Fruit fly (Drosophila melanogaster): ENCODE results near the gene CG9717.

Gene CG9717

DNA sequence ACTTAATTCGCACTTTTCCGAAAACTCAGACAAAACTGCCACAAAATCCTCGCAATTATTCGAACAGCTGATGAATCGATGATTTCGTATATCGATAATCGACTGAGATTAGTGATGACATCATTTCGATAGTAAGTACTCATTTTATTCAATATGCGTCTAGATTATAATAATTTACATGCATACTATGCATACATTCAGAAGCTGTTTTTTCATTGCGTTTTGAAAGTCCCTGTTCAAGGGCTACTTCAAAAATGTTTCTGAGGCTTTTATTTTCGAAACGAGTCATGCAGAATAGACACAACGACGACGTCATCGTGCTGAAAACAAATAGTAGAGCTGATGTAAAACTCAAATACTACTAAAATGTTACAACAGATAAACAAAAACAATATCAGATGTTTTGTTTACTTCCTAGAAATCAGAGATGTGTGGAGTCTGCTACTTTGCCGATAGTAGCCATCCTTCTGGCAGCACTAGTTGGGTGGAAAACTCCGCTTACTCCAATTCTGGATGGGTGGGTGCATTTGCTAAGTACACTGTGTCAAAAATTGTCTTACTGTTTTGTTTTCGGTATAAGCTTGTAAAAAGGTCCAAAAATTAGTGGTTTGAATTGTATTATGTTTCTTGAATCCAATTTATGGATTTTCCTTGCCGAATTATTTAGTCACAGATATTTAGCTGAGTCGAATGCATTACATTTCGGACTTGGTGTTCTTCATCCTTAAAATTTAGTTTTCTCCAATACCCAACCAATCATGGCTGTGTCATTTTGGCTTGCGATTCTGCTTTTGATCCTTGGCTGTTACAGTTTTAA is 14.5 kb upstream of the CG9717 start, which contains the start of the genes CG2246 and CG31021:
Gene CG2246 (minus strand): TSS at position 50 of the 817 bp plus-strand sequence.
Gene CG31021 (plus strand): TSS at position 767 of the 817 bp plus-strand sequence.
- no peak for TF ChIP-seq CG33017 (tag; optimal IDR thresholded peaks at IDR 0.05)
- TF ChIP-seq Crg-1 (GFP tag; optimal IDR thresholded peaks at IDR 0.05) = peak; percentile 31
- no peak for TF ChIP-seq tj (GFP tag; optimal IDR thresholded peaks at IDR 0.05)
- peak; percentile 3 for TF ChIP-seq Hr96 (GFP tag; optimal IDR thresholded peaks at IDR 0.05)
- TF ChIP-seq kay (GFP tag; ENCODE audit: borderline replicate concordance) = no peak
- TF ChIP-seq ovo (GFP tag; optimal IDR thresholded peaks at IDR 0.05) = peak; percentile 51
- peak; percentile 25 for TF ChIP-seq bab1 (GFP tag; optimal IDR thresholded peaks at IDR 0.05)
- TF ChIP-seq CG7045 (GFP tag; optimal IDR thresholded peaks at IDR 0.05) = peak; percentile 34
- TF ChIP-seq CG5204 (GFP tag; optimal IDR thresholded peaks at IDR 0.05) = peak; percentile 72
- peak; percentile 49 for TF ChIP-seq CG1620 (GFP tag; optimal IDR thresholded peaks at IDR 0.05)
- TF ChIP-seq CG7101 (tag; optimal IDR thresholded peaks at IDR 0.05) = peak; percentile 20
- TF ChIP-seq toe (GFP tag; optimal IDR thresholded peaks at IDR 0.05) = peak; percentile 65
- TF ChIP-seq Clk (GFP tag; optimal IDR thresholded peaks at IDR 0.05) = peak; percentile 47
- peak; percentile 28 for TF ChIP-seq CG11617 (GFP tag; optimal IDR thresholded peaks at IDR 0.05)
- no peak for TF ChIP-seq CG12768 (GFP tag; optimal IDR thresholded peaks at IDR 0.05)
- peak; percentile 12 for TF ChIP-seq pad (GFP tag; optimal IDR thresholded peaks at IDR 0.05)
- peak; percentile 11 for TF ChIP-seq Mnt (GFP tag; optimal IDR thresholded peaks at IDR 0.05)

dm6 chr3R:30600154-30601009 is 13.3 kb upstream of the CG9717 start:
- TF ChIP-seq Mnt (GFP tag; optimal IDR thresholded peaks at IDR 0.05) (peak; percentile 47), toe (GFP tag; optimal IDR thresholded peaks at IDR 0.05) (peak; percentile 52), CG33017 (tag; optimal IDR thresholded peaks at IDR 0.05) (peak; percentile 86), Crg-1 (GFP tag; optimal IDR thresholded peaks at IDR 0.05) (peak; percentile 2), Clk (GFP tag; optimal IDR thresholded peaks at IDR 0.05) (peak; percentile 17), ovo (GFP tag; optimal IDR thresholded peaks at IDR 0.05) (no peak), Hr96 (GFP tag; optimal IDR thresholded peaks at IDR 0.05) (peak; percentile 72), cic (GFP tag; optimal IDR thresholded peaks at IDR 0.05) (no peak), CG1620 (GFP tag; optimal IDR thresholded peaks at IDR 0.05) (peak; percentile 32), bab1 (GFP tag; optimal IDR thresholded peaks at IDR 0.05) (peak; percentile 82), cnc (optimal IDR thresholded peaks at IDR 0.05) (no peak), CG7045 (GFP tag; optimal IDR thresholded peaks at IDR 0.05) (peak; percentile 77), CG11617 (GFP tag; optimal IDR thresholded peaks at IDR 0.05) (peak; percentile 79), CG12768 (GFP tag; optimal IDR thresholded peaks at IDR 0.05) (peak; percentile 72), tj (GFP tag; optimal IDR thresholded peaks at IDR 0.05) (peak; percentile 51), CG5204 (GFP tag; optimal IDR thresholded peaks at IDR 0.05) (peak; percentile 78), CG14711 (tag; optimal IDR thresholded peaks at IDR 0.05) (peak; percentile 69), CG7101 (tag; optimal IDR thresholded peaks at IDR 0.05) (peak; percentile 87), pad (GFP tag; optimal IDR thresholded peaks at IDR 0.05) (peak; percentile 27), kay (GFP tag; ENCODE audit: borderline replicate concordance) (peak; percentile 87)

DNA sequence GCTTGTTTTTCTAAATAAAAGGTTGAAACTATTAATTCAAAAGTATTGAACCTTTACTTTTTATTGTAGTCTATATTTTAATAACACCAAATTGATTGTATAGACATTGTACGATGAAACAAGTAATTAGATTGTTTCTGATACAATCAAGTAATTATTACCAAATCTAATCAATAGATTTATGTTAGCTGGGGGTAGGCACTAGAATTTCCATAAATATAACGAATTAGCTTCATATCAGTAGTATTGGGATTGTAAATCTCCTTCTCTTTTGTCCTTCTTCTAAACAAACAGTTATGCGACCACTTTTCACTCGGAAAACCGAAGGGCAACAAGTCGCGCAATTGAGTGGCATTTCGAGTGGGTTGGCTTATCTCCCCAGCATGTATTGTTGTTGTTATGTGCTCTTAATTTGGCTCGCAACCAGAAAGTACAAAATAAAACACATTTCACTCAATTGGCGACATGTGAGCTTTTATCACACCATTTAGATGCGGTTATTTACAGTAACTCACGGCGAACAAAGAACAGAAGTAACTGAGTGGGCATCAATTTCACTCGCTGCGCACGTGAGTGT is 12.4 kb upstream of the CG9717 start:
- peak; percentile 52 for TF ChIP-seq pad (GFP tag; optimal IDR thresholded peaks at IDR 0.05)
- TF ChIP-seq CG14711 (tag; optimal IDR thresholded peaks at IDR 0.05) = no peak
- no peak for TF ChIP-seq Hr96 (GFP tag; optimal IDR thresholded peaks at IDR 0.05)
- peak; percentile 49 for TF ChIP-seq Mnt (GFP tag; optimal IDR thresholded peaks at IDR 0.05)
- no peak for TF ChIP-seq CG1620 (GFP tag; optimal IDR thresholded peaks at IDR 0.05)
- no peak for TF ChIP-seq cic (GFP tag; optimal IDR thresholded peaks at IDR 0.05)
- no peak for TF ChIP-seq CG33017 (tag; optimal IDR thresholded peaks at IDR 0.05)
- TF ChIP-seq kay (GFP tag; ENCODE audit: borderline replicate concordance) = peak; percentile 64

dm6 chr3R:30596704-30597103 is 9.6 kb upstream of the CG9717 start, which contains the start of gene CG31019:
TSS of gene CG31019 (plus strand) at chr3R:30597004.
- TF ChIP-seq CG12768 (GFP tag; optimal IDR thresholded peaks at IDR 0.05) (no peak), CG7045 (GFP tag; optimal IDR thresholded peaks at IDR 0.05) (no peak), CG7101 (tag; optimal IDR thresholded peaks at IDR 0.05) (no peak), kay (GFP tag; ENCODE audit: borderline replicate concordance) (no peak), tj (GFP tag; optimal IDR thresholded peaks at IDR 0.05) (no peak), CG5204 (GFP tag; optimal IDR thresholded peaks at IDR 0.05) (no peak), ovo (GFP tag; optimal IDR thresholded peaks at IDR 0.05) (no peak), cic (GFP tag; optimal IDR thresholded peaks at IDR 0.05) (no peak), CG14711 (tag; optimal IDR thresholded peaks at IDR 0.05) (no peak), CG1620 (GFP tag; optimal IDR thresholded peaks at IDR 0.05) (no peak), cnc (optimal IDR thresholded peaks at IDR 0.05) (no peak), CG11617 (GFP tag; optimal IDR thresholded peaks at IDR 0.05) (no peak), toe (GFP tag; optimal IDR thresholded peaks at IDR 0.05) (no peak), pad (GFP tag; optimal IDR thresholded peaks at IDR 0.05) (no peak)

- TF ChIP-seq bab1 (GFP tag; optimal IDR thresholded peaks at IDR 0.05) = no peak
- TF ChIP-seq CG1620 (GFP tag; optimal IDR thresholded peaks at IDR 0.05) = no peak
- no peak for TF ChIP-seq toe (GFP tag; optimal IDR thresholded peaks at IDR 0.05)
- no peak for TF ChIP-seq cic (GFP tag; optimal IDR thresholded peaks at IDR 0.05)
- TF ChIP-seq pad (GFP tag; optimal IDR thresholded peaks at IDR 0.05) = no peak
- TF ChIP-seq CG11617 (GFP tag; optimal IDR thresholded peaks at IDR 0.05) = no peak
- TF ChIP-seq ovo (GFP tag; optimal IDR thresholded peaks at IDR 0.05) = no peak
- no peak for TF ChIP-seq CG33017 (tag; optimal IDR thresholded peaks at IDR 0.05)
- no peak for TF ChIP-seq Hr96 (GFP tag; optimal IDR thresholded peaks at IDR 0.05)
These were observed 5.6 kb upstream of the CG9717 start for dm6 chr3R:30592733-30593132.

Measured in whole organism, adult.